Fruit fly (Drosophila melanogaster): ENCODE data around the gene Amt.

- TF ChIP-seq dsx (GFP tag; optimal IDR thresholded peaks at IDR 0.05; ENCODE audit: poor library complexity, severe bottlenecking) (no peak), Hr39 (GFP tag; optimal IDR thresholded peaks at IDR 0.05) (no peak), fd85E (GFP tag; optimal IDR thresholded peaks at IDR 0.05) (no peak), OdsH (GFP tag; optimal IDR thresholded peaks at IDR 0.05) (no peak), Met (GFP tag; optimal IDR thresholded peaks at IDR 0.05) (no peak), CG6854 (GFP tag; optimal IDR thresholded peaks at IDR 0.05) (no peak), esn (GFP tag; optimal IDR thresholded peaks at IDR 0.05) (no peak), Eip75B (GFP tag; optimal IDR thresholded peaks at IDR 0.05) (no peak), lz (GFP tag; optimal IDR thresholded peaks at IDR 0.05) (no peak), Sox15 (GFP tag; optimal IDR thresholded peaks at IDR 0.05) (no peak), net (GFP tag; optimal IDR thresholded peaks at IDR 0.05) (no peak), Lpt (GFP tag; optimal IDR thresholded peaks at IDR 0.05) (no peak)
Measured at dm6 chr3R:15289828-15290641, 41.1 kb upstream of the Amt start.

All from whole organism, prepupa.